Fruit fly (Drosophila melanogaster) S2 (cell line): ENCODE results near the gene Kif3C.
A peak's percentile ranks its signal among the peaks of the same experiment; 100 is the strongest.

Source experiments
- CG8478 ChIP-seq: fragments of >200 bp; optimal IDR thresholded peaks from 2 replicates; lab custom pipeline; 2018
- CTCF ChIP-seq, 2 experiments: fragments of >200 bp; optimal IDR thresholded peaks; 2 replicates each; lab custom pipeline; 2018

Kif3C gene

dm6 chr4:1147166-1147565, at the start of gene Kif3C:
Gene Kif3C (plus strand): TSS chr4:1147466.
- TF ChIP-seq CG8478 (lab: Kevin White, UChicago) (no peak), CTCF (optimal IDR thresholded peaks at IDR 0.05; lab: Kevin White, UChicago) (no peak)

- no peak for TF ChIP-seq CG8478 (lab: Kevin White, UChicago)
- TF ChIP-seq CTCF (optimal IDR thresholded peaks at IDR 0.05; lab: Kevin White, UChicago) = no peak
These were observed 49.5 kb upstream of the Kif3C start for dm6 chr4:1097608-1098262.

- TF ChIP-seq CTCF (optimal IDR thresholded peaks at IDR 0.05; lab: Kevin White, UChicago) = no peak
- TF ChIP-seq CG8478 (lab: Kevin White, UChicago) = no peak
These were observed 41.2 kb upstream of the Kif3C start for dm6 chr4:1106114-1106513.

dm6 chr4:1112867-1113769, 34.1 kb upstream of the Kif3C start:
- TF ChIP-seq CG8478 (lab: Kevin White, UChicago) (no peak), CTCF (optimal IDR thresholded peaks at IDR 0.05; lab: Kevin White, UChicago) (peak; percentile 80 to 85)

- TF ChIP-seq CG8478 (lab: Kevin White, UChicago) (no peak), CTCF (optimal IDR thresholded peaks at IDR 0.05; lab: Kevin White, UChicago) (no peak)
These were observed 32.0 kb upstream of the Kif3C start for dm6 chr4:1115299-1115698.

- TF ChIP-seq CG8478 (lab: Kevin White, UChicago) (no peak), CTCF (optimal IDR thresholded peaks at IDR 0.05; lab: Kevin White, UChicago) (no peak)
These were observed 25.4 kb upstream of the Kif3C start for dm6 chr4:1121888-1122287.

dm6 chr4:1122658-1123606, 24.3 kb upstream of the Kif3C start, which contains the start of gene Cals:
Gene Cals (minus strand): TSS chr4:1123357.
- TF ChIP-seq CG8478 (lab: Kevin White, UChicago) = no peak
- TF ChIP-seq CTCF (optimal IDR thresholded peaks at IDR 0.05; lab: Kevin White, UChicago) = no peak

- no peak for TF ChIP-seq CG8478 (lab: Kevin White, UChicago)
- no peak for TF ChIP-seq CTCF (optimal IDR thresholded peaks at IDR 0.05; lab: Kevin White, UChicago)
These were observed 23.3 kb upstream of the Kif3C start, which contains the start of gene Arf4 for dm6 chr4:1123769-1124493. Gene Arf4 (plus strand): TSS chr4:1124167.

- TF ChIP-seq CG8478 (lab: Kevin White, UChicago) (no peak), CTCF (optimal IDR thresholded peaks at IDR 0.05; lab: Kevin White, UChicago) (no peak)
These were observed 22.8 kb upstream of the Kif3C start for dm6 chr4:1124494-1124780.

dm6 chr4:1126290-1126689, 21.0 kb upstream of the Kif3C start, which contains the start of gene CG11155:
Gene CG11155 (plus strand): TSS chr4:1126602.
- TF ChIP-seq CG8478 (lab: Kevin White, UChicago) (no peak), CTCF (optimal IDR thresholded peaks at IDR 0.05; lab: Kevin White, UChicago) (no peak)

- TF ChIP-seq CTCF (optimal IDR thresholded peaks at IDR 0.05; lab: Kevin White, UChicago) (no peak), CG8478 (lab: Kevin White, UChicago) (no peak)
These were observed 20.3 kb upstream of the Kif3C start for dm6 chr4:1127000-1127399.

dm6 chr4:1144715-1145114, 2.6 kb upstream of the Kif3C start:
- TF ChIP-seq CG8478 (lab: Kevin White, UChicago) = no peak
- no peak for TF ChIP-seq CTCF (optimal IDR thresholded peaks at IDR 0.05; lab: Kevin White, UChicago)

dm6 chr4:1146456-1146855, 810 bp upstream of the Kif3C start:
- TF ChIP-seq CTCF (optimal IDR thresholded peaks at IDR 0.05; lab: Kevin White, UChicago) (no peak), CG8478 (lab: Kevin White, UChicago) (no peak)
